Worm (Caenorhabditis elegans): Measurements from ENCODE around the gene nlp-5.

The nlp-5 gene

DNA sequence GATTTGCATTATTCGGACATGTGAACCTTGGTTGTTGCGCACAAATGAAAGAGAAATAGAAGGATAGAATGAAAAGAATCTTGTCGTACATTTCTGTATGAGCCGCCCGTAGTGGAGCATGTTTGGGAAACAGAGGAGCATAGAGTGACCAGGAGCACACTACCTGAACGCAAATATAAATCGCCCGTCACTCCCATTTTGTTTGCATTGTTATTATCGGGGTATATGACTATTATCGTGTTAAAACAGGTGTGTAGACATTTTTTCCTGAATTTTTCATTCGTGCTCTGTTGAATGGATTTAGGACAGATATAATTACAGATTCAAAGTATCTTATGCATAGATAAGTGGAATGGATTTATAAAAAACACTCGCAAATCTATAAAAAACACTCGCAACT lies 31.1 kb downstream of the nlp-5 start, which contains the start of gene K01C8.2:
TSS of gene K01C8.2 (minus strand) at position 101 of the 400 bp plus-strand sequence.
- TF ChIP-seq nfya-1 (tag; optimal IDR thresholded peaks at IDR 0.05; ENCODE audit: borderline replicate concordance, insufficient read depth) (no peak), hlh-12 (tag; optimal IDR thresholded peaks at IDR 0.05) (no peak), B0261.1 (tag; optimal IDR thresholded peaks at IDR 0.05) (no peak), F57A8.1 (GFP tag; optimal IDR thresholded peaks at IDR 0.05) (no peak), ztf-28 (GFP tag; IDR thresholded peaks at IDR 0.05) (no peak), Y79H2A.3 (GFP tag; conservative IDR thresholded peaks at IDR 0.05) (no peak), nfya-2 (GFP tag; IDR thresholded peaks at IDR 0.05) (no peak), lin-40 (tag; optimal IDR thresholded peaks at IDR 0.05) (no peak), lag-1 (GFP tag; IDR thresholded peaks at IDR 0.05) (no peak), ztf-18 (tag; optimal IDR thresholded peaks at IDR 0.05) (no peak), Y56A3A.18 (GFP tag; IDR thresholded peaks at IDR 0.05) (no peak), rpc-1 (optimal IDR thresholded peaks at IDR 0.05) (no peak), rpc-1 (tag; optimal IDR thresholded peaks at IDR 0.05) (no peak)

DNA sequence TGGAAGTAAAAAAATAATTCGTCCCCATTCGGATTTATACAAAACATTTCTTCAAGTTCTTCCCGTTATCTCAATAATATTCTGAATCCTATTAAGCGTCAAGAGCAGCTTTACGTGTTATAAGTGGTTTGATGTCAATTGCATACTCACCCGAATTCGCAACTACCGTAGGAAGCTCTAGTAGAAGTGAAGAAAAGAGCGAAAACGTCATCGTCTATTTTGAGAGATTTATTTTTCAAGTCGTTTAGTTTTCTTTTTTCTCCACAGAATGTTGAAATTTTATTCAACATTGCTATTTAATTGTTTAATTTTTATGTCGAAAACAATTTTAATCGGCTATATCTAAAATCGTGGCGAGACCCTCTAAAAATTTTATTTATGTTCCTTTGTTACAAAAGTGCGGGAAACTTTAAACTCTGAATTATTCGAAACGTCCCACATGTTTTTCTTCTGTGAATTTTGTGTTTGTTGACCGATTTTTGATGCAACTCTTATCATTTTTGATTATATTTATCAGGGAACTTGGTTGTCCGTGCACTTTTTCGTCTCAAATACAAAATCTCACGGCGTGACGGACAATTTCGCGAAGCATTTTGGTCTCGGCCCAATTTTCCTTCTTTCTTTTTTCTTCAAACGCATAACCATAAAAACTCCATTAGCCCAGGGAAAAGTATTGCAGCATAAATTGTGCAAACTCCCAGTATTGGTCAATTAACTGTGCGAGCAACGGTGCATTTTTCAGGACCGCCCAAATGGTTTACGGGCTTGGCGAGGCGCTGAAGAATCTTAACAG lies 31.8 kb downstream of the nlp-5 start, which contains the start of gene tdc-1:
TSS of gene tdc-1 (plus strand) at position 743 of the 793 bp plus-strand sequence.
- TF ChIP-seq ceh-27 (GFP tag; optimal IDR thresholded peaks at IDR 0.05) (no peak), lir-1 (GFP tag; conservative IDR thresholded peaks at IDR 0.05) (no peak), D2030.7 (GFP tag; IDR thresholded peaks at IDR 0.05) (peak; percentile 51), egl-18 (GFP tag; IDR thresholded peaks at IDR 0.05) (no peak), madf-8 (GFP tag; conservative IDR thresholded peaks at IDR 0.05) (peak; percentile 76), snpc-1.3 (tag; optimal IDR thresholded peaks at IDR 0.05; ENCODE audit: insufficient read depth) (peak; percentile 20), F33H1.4 (GFP tag; IDR thresholded peaks at IDR 0.05) (peak; percentile 88), lin-54 (GFP tag; optimal IDR thresholded peaks at IDR 0.05) (peak; percentile 59), madf-6 (GFP tag; IDR thresholded peaks at IDR 0.05) (peak; percentile 93), dox-1 (GFP tag; IDR thresholded peaks at IDR 0.05) (peak; percentile 7; the same call in 1 of the 2 replicates), efl-1 (GFP tag; optimal IDR thresholded peaks at IDR 0.05) (peak; percentile 82), xnd-1 (tag; optimal IDR thresholded peaks at IDR 0.05) (peak; percentile 88), lsl-1 (GFP tag; optimal IDR thresholded peaks at IDR 0.05) (peak; percentile 90), him-1 (tag; optimal IDR thresholded peaks at IDR 0.05) (peak; percentile 31), dpl-1 (GFP tag; optimal IDR thresholded peaks at IDR 0.05) (peak; percentile 43)

DNA sequence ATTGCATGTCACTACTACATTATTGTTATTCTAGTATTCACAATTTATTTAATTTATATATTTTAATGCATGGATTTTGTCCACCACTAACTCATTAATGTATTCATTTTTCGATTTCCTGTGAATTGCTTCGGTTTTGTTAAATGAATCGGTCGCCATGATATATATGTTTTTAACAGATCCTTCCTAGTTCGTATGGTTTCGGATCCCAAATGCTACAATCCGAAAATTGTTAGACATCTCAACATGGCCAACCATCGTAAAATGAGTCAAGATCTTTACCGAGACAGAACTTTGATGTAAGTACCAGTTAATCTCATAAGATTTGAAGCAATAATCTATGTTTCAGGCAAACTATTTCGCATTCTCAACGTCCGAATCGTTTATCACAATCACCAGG lies 34.8 kb downstream of the nlp-5 start:
- peak; percentile 29 for TF ChIP-seq hrde-1 (tag; optimal IDR thresholded peaks at IDR 0.05; ENCODE audit: borderline replicate concordance)
- no peak for TF ChIP-seq ztf-6 (GFP tag; IDR thresholded peaks at IDR 0.05)
- TF ChIP-seq xnd-1 (tag; optimal IDR thresholded peaks at IDR 0.05): peak; percentile 44
- peak; percentile 13 for TF ChIP-seq lin-54 (GFP tag; optimal IDR thresholded peaks at IDR 0.05)
- no peak for TF ChIP-seq nhr-120 (GFP tag; IDR thresholded peaks at IDR 0.05)
- peak; percentile 42 for TF ChIP-seq F33H1.4 (GFP tag; IDR thresholded peaks at IDR 0.05)
- TF ChIP-seq unc-130 (GFP tag; optimal IDR thresholded peaks at IDR 0.05): peak; percentile 25
- TF ChIP-seq ztf-3 (GFP tag; optimal IDR thresholded peaks at IDR 0.05): no peak
- TF ChIP-seq him-1 (tag; optimal IDR thresholded peaks at IDR 0.05): peak; percentile 20
- no peak for TF ChIP-seq nfyb-1 (GFP tag; IDR thresholded peaks at IDR 0.05)
- no peak for TF ChIP-seq let-526 (GFP tag; IDR thresholded peaks at IDR 0.05)
- 0 out of 2 replicates have a peak, but pooled peaks have one; percentile 50 for TF ChIP-seq Y53G8AR.9 (GFP tag; conservative IDR thresholded peaks at IDR 0.05)
- TF ChIP-seq F49E8.2 (tag; optimal IDR thresholded peaks at IDR 0.05; ENCODE audit: insufficient read depth): peak; percentile 64
- TF ChIP-seq ekl-4 (GFP tag; IDR thresholded peaks at IDR 0.05): peak; percentile 65
- no peak for TF ChIP-seq ama-1 (optimal IDR thresholded peaks at IDR 0.05)
- peak in 1 of 2 experiments; percentile 2 for TF ChIP-seq ama-1 (GFP tag; optimal IDR thresholded peaks at IDR 0.05)
- TF ChIP-seq Y67H2A.10 (GFP tag; conservative IDR thresholded peaks at IDR 0.05): no peak
- TF ChIP-seq athp-1 (tag; optimal IDR thresholded peaks at IDR 0.05): peak; percentile 29
- peak; percentile 20; the same call in 1 of the 2 replicates for TF ChIP-seq rcor-1 (GFP tag; IDR thresholded peaks at IDR 0.05)
- TF ChIP-seq atf-7 (tag; optimal IDR thresholded peaks at IDR 0.05): peak; percentile 6
- TF ChIP-seq efl-1 (GFP tag; optimal IDR thresholded peaks at IDR 0.05): no peak
- TF ChIP-seq zim-3 (tag; optimal IDR thresholded peaks at IDR 0.05): peak; percentile 3

All from whole organism, young adult.